Worm (Caenorhabditis elegans): ENCODE data around the gene M18.6.

M18.6 gene

ce11 chrIV:12089551-12089950, 31.6 kb upstream of the M18.6 start, which contains the start of gene F11A10.6:
TSS of gene F11A10.6 (minus strand) at chrIV:12089651.
- TF ChIP-seq lin-32 (GFP tag; optimal IDR thresholded peaks at IDR 0.05): no peak
- TF ChIP-seq zip-8 (tag; optimal IDR thresholded peaks at IDR 0.05): no peak

- TF ChIP-seq mls-2 (tag; optimal IDR thresholded peaks at IDR 0.05) (no peak), drap-1 (GFP tag; optimal IDR thresholded peaks at IDR 0.05) (no peak), lin-13 (tag; optimal IDR thresholded peaks at IDR 0.05) (no peak), nhr-76 (tag; optimal IDR thresholded peaks at IDR 0.05) (no peak), pha-4 (tag; optimal IDR thresholded peaks at IDR 0.05) (no peak), bed-3 (GFP tag; optimal IDR thresholded peaks at IDR 0.05) (no peak)
Observed at ce11 chrIV:12092113-12092512, 29.0 kb upstream of the M18.6 start, which contains the start of gene mig-32. TSS of gene mig-32 (minus strand) at chrIV:12092213.

- TF ChIP-seq lsy-2 (tag; optimal IDR thresholded peaks at IDR 0.05) (peak; percentile 41), ham-2 (GFP tag; optimal IDR thresholded peaks at IDR 0.05) (no peak), nhr-12 (tag; optimal IDR thresholded peaks at IDR 0.05) (no peak), snpc-4 (tag; optimal IDR thresholded peaks at IDR 0.05) (no peak)
Observed at ce11 chrIV:12093384-12093783, 27.7 kb upstream of the M18.6 start, which contains the start of gene cpsf-4. TSS of gene cpsf-4 (minus strand) at chrIV:12093445.

- TF ChIP-seq hlh-1 (tag; optimal IDR thresholded peaks at IDR 0.05) (peak; percentile 14), pha-4 (tag; optimal IDR thresholded peaks at IDR 0.05) (no peak), ces-1 (GFP tag; optimal IDR thresholded peaks at IDR 0.05) (peak; percentile 8), unc-120 (tag; optimal IDR thresholded peaks at IDR 0.05; ENCODE audit: poor library complexity, severe bottlenecking) (no peak)
Observed at ce11 chrIV:12093819-12094218, 27.3 kb upstream of the M18.6 start, which contains the start of gene F11A10.5. TSS of gene F11A10.5 (plus strand) at chrIV:12094119.

ce11 chrIV:12096479-12096878, 24.6 kb upstream of the M18.6 start, which contains the start of gene mon-2:
TSS of gene mon-2 (plus strand) at chrIV:12096779.
- TF ChIP-seq unc-39 (tag; optimal IDR thresholded peaks at IDR 0.05): no peak
- TF ChIP-seq bed-3 (GFP tag; optimal IDR thresholded peaks at IDR 0.05): no peak
- no peak for TF ChIP-seq unc-62 (GFP tag; optimal IDR thresholded peaks at IDR 0.05)
- TF ChIP-seq mab-5 (tag; optimal IDR thresholded peaks at IDR 0.05): no peak
- TF ChIP-seq elt-3 (tag; optimal IDR thresholded peaks at IDR 0.05): no peak
- TF ChIP-seq ceh-39 (tag; optimal IDR thresholded peaks at IDR 0.05): no peak
- TF ChIP-seq nhr-76 (tag; optimal IDR thresholded peaks at IDR 0.05): no peak
- no peak for TF ChIP-seq ces-1 (GFP tag; optimal IDR thresholded peaks at IDR 0.05)
- TF ChIP-seq snpc-4 (tag; optimal IDR thresholded peaks at IDR 0.05): no peak
- no peak for TF ChIP-seq lin-32 (GFP tag; optimal IDR thresholded peaks at IDR 0.05)
- no peak for TF ChIP-seq lin-13 (tag; optimal IDR thresholded peaks at IDR 0.05)
- no peak for TF ChIP-seq nhr-2 (tag; optimal IDR thresholded peaks at IDR 0.05)
- TF ChIP-seq mls-2 (tag; optimal IDR thresholded peaks at IDR 0.05): no peak
- TF ChIP-seq ham-2 (GFP tag; optimal IDR thresholded peaks at IDR 0.05): no peak
- no peak for TF ChIP-seq hlh-1 (tag; optimal IDR thresholded peaks at IDR 0.05)
- TF ChIP-seq ceh-83 (GFP tag; optimal IDR thresholded peaks at IDR 0.05): no peak
- no peak for TF ChIP-seq sptf-1 (tag; optimal IDR thresholded peaks at IDR 0.05)
- TF ChIP-seq drap-1 (GFP tag; optimal IDR thresholded peaks at IDR 0.05): no peak
- TF ChIP-seq nhr-237 (tag; optimal IDR thresholded peaks at IDR 0.05): no peak

- no peak for TF ChIP-seq ceh-39 (tag; optimal IDR thresholded peaks at IDR 0.05)
Observed at ce11 chrIV:12105558-12105957, 15.6 kb upstream of the M18.6 start, which contains the start of gene M18.3. TSS of gene M18.3 (plus strand) at chrIV:12105858.

- TF ChIP-seq flh-1 (GFP tag; optimal IDR thresholded peaks at IDR 0.05): no peak
- no peak for TF ChIP-seq hlh-1 (tag; optimal IDR thresholded peaks at IDR 0.05)
- TF ChIP-seq unc-120 (tag; optimal IDR thresholded peaks at IDR 0.05; ENCODE audit: poor library complexity, severe bottlenecking): no peak
- no peak for TF ChIP-seq pha-4 (tag; optimal IDR thresholded peaks at IDR 0.05)
- TF ChIP-seq snpc-4 (tag; optimal IDR thresholded peaks at IDR 0.05): no peak
- no peak for TF ChIP-seq zip-8 (tag; optimal IDR thresholded peaks at IDR 0.05)
- TF ChIP-seq sptf-1 (tag; optimal IDR thresholded peaks at IDR 0.05): no peak
- TF ChIP-seq ham-2 (GFP tag; optimal IDR thresholded peaks at IDR 0.05): no peak
Observed at ce11 chrIV:12108984-12109657, 12.0 kb upstream of the M18.6 start.
